Worm (Caenorhabditis elegans) whole organism, late embryonic: Measurements from ENCODE around the gene sre-11.

Experiments used
- ama-1 ChIP-seq: fragments of 150-350 bp; optimal IDR thresholded peaks from 2 replicates; lab custom pipeline; 2014
- sox-4 ChIP-seq: sonication (generic microtip); optimal IDR thresholded peaks from 2 replicates; lab custom pipeline; 2017; ENCODE audit warnings: mild to moderate bottlenecking, missing genetic modification characterization, inconsistent platforms, missing compliant biosample characterization

- TF ChIP-seq sox-4 (tag; lab: Kevin White, UChicago), result no peak
- no peak for TF ChIP-seq ama-1 (lab: Kevin White, UChicago)
These were observed 36.6 kb downstream of the sre-11 start for ce11 chrV:7647147-7647546.
